Fruit fly (Drosophila melanogaster): Measurements from ENCODE around the gene Prx5.

dm6 chr3R:18188702-18189125 is 21.6 kb upstream of the Prx5 start, which contains the start of the genes CG12321 and MED17:
- TF ChIP-seq ttk (optimal IDR thresholded peaks at IDR 0.05) (no peak), h (optimal IDR thresholded peaks at IDR 0.05) (no peak)
